Worm (Caenorhabditis elegans): ENCODE results near the gene npr-7.

ce11 chrX:9311225-9311624 is 7.8 kb downstream of the npr-7 start, which contains the start of gene H29C22.1:
- TF ChIP-seq ztf-11 (tag; optimal IDR thresholded peaks at IDR 0.05), result no peak
- TF ChIP-seq blmp-1 (tag; optimal IDR thresholded peaks at IDR 0.05), result no peak
- no peak for TF ChIP-seq nhr-237 (tag; optimal IDR thresholded peaks at IDR 0.05)

All from whole organism, mixed stage, embryonic.